Worm (Caenorhabditis elegans) whole organism, mixed stage, embryonic: Measurements from ENCODE around the gene cyp-29A4.
A peak's percentile ranks its signal among the peaks of the same experiment; 100 is the strongest.

ENCODE experiments used
- M03D4.4 ChIP-seq: sonication (generic microtip); optimal IDR thresholded peaks from 2 replicates; lab custom pipeline; 2017; ENCODE audit warnings: mild to moderate bottlenecking, missing genetic modification characterization, missing compliant biosample characterization
- blmp-1 ChIP-seq: fragments of 150-350 bp; optimal IDR thresholded peaks from 2 replicates; lab custom pipeline; 2014; ENCODE audit warnings: missing biosample characterization, missing genetic modification characterization
- ceh-43 ChIP-seq: fragments of 200-800 bp; sonication (Bioruptor generic); optimal IDR thresholded peaks from 2 replicates; lab custom pipeline; 2018; ENCODE audit warnings: mild to moderate bottlenecking, missing genetic modification characterization, moderate library complexity, missing compliant biosample characterization
- ceh-83 ChIP-seq: fragments of 200-800 bp; sonication (Bioruptor generic); optimal IDR thresholded peaks from 2 replicates; lab custom pipeline; 2018; ENCODE audit warnings: mild to moderate bottlenecking, missing genetic modification characterization, missing compliant biosample characterization
- cnd-1 ChIP-seq: fragments of 200-800 bp; sonication (Bioruptor generic); optimal IDR thresholded peaks from 2 replicates; lab custom pipeline; 2018; ENCODE audit warnings: mild to moderate bottlenecking, missing genetic modification characterization, missing compliant biosample characterization
- drap-1 ChIP-seq: fragments of 200-800 bp; sonication (Bioruptor generic); optimal IDR thresholded peaks from 3 replicates; lab custom pipeline; 2018; ENCODE audit warnings: mild to moderate bottlenecking, missing genetic modification characterization, missing compliant biosample characterization
- elt-1 ChIP-seq: sonication (generic microtip); optimal IDR thresholded peaks from 2 replicates; lab custom pipeline; 2017; ENCODE audit warnings: missing genetic modification characterization, mild to moderate bottlenecking, missing compliant biosample characterization, antibody characterized with exemption, moderate library complexity, borderline replicate concordance; ENCODE audit not compliant: insufficient read depth
- elt-3 ChIP-seq: fragments of 150-350 bp; optimal IDR thresholded peaks from 2 replicates; lab custom pipeline; 2014; ENCODE audit warnings: missing biosample characterization, missing genetic modification characterization
- flh-1 ChIP-seq: fragments of 200-800 bp; sonication (Bioruptor generic); optimal IDR thresholded peaks from 2 replicates; lab custom pipeline; 2018; ENCODE audit warnings: mild to moderate bottlenecking, missing genetic modification characterization, moderate library complexity, missing compliant biosample characterization
- ham-2 ChIP-seq: fragments of 200-800 bp; sonication (Bioruptor generic); optimal IDR thresholded peaks from 2 replicates; lab custom pipeline; 2018; ENCODE audit warnings: mild to moderate bottlenecking, missing genetic modification characterization, missing compliant biosample characterization
- hlh-1 ChIP-seq: fragments of 150-350 bp; optimal IDR thresholded peaks from 2 replicates; lab custom pipeline; 2014; ENCODE audit warnings: missing biosample characterization, missing genetic modification reagents, missing genetic modification characterization
- lin-32 ChIP-seq: fragments of 200-800 bp; sonication (Bioruptor generic); optimal IDR thresholded peaks from 2 replicates; lab custom pipeline; 2018; ENCODE audit warnings: mild to moderate bottlenecking, missing genetic modification characterization, missing compliant biosample characterization
- lsy-2 ChIP-seq: fragments of 150-350 bp; optimal IDR thresholded peaks from 2 replicates; lab custom pipeline; 2014; ENCODE audit warnings: missing biosample characterization, missing genetic modification characterization
- mab-5 ChIP-seq: fragments of 150-350 bp; optimal IDR thresholded peaks from 2 replicates; lab custom pipeline; 2014; ENCODE audit warnings: missing biosample characterization, missing genetic modification characterization
- mls-2 ChIP-seq: sonication (generic microtip); optimal IDR thresholded peaks from 2 replicates; lab custom pipeline; 2016; ENCODE audit warnings: mild to moderate bottlenecking, missing genetic modification characterization, moderate library complexity, missing compliant biosample characterization
- nhr-12 ChIP-seq: fragments of 150-350 bp; optimal IDR thresholded peaks from 2 replicates; lab custom pipeline; 2014; ENCODE audit warnings: missing biosample characterization, missing genetic modification characterization
- nhr-2 ChIP-seq: fragments of 150-350 bp; optimal IDR thresholded peaks from 2 replicates; lab custom pipeline; 2014; ENCODE audit warnings: missing biosample characterization, missing genetic modification characterization
- nhr-237 ChIP-seq: fragments of 150-350 bp; optimal IDR thresholded peaks from 2 replicates; lab custom pipeline; 2014; ENCODE audit warnings: missing biosample characterization, missing genetic modification characterization
- nhr-28 ChIP-seq: fragments of 150-350 bp; optimal IDR thresholded peaks from 2 replicates; lab custom pipeline; 2014; ENCODE audit warnings: missing biosample characterization, missing genetic modification characterization
- nhr-76 ChIP-seq: sonication (generic microtip); optimal IDR thresholded peaks from 2 replicates; lab custom pipeline; 2017; ENCODE audit warnings: missing biosample characterization, missing genetic modification characterization
- pha-4 ChIP-seq: fragments of 150-350 bp; optimal IDR thresholded peaks from 2 replicates; lab custom pipeline; 2018; ENCODE audit warnings: missing biosample characterization, missing genetic modification reagents, missing genetic modification characterization
- sem-2 ChIP-seq: fragments of 200-800 bp; sonication (Bioruptor generic); optimal IDR thresholded peaks from 2 replicates; lab custom pipeline; 2018; ENCODE audit warnings: mild to moderate bottlenecking, missing genetic modification characterization, missing compliant biosample characterization
- sptf-1 ChIP-seq: sonication (generic microtip); optimal IDR thresholded peaks from 2 replicates; lab custom pipeline; 2017; ENCODE audit warnings: mild to moderate bottlenecking, missing genetic modification characterization, moderate library complexity, missing compliant biosample characterization
- tbx-8 ChIP-seq: fragments of 200-800 bp; sonication (Bioruptor generic); optimal IDR thresholded peaks from 2 replicates; lab custom pipeline; 2018; ENCODE audit warnings: mild to moderate bottlenecking, missing genetic modification characterization, moderate library complexity, missing compliant biosample characterization
- unc-120 ChIP-seq: sonication (generic microtip); optimal IDR thresholded peaks from 2 replicates; lab custom pipeline; 2017; ENCODE audit warnings: missing genetic modification characterization, missing compliant biosample characterization; ENCODE audit not compliant: poor library complexity, severe bottlenecking
- unc-39 ChIP-seq: fragments of 150-350 bp; optimal IDR thresholded peaks from 2 replicates; lab custom pipeline; 2014; ENCODE audit warnings: missing biosample characterization, missing genetic modification characterization
- unc-62 ChIP-seq: fragments of 150-350 bp; optimal IDR thresholded peaks from 2 replicates; lab custom pipeline; 2014; ENCODE audit warnings: missing biosample characterization, missing genetic modification reagents, missing genetic modification characterization
- zip-8 ChIP-seq: fragments of 150-350 bp; optimal IDR thresholded peaks from 2 replicates; lab custom pipeline; 2014; ENCODE audit warnings: missing biosample characterization, missing genetic modification characterization
- ztf-11 ChIP-seq: fragments of 150-350 bp; optimal IDR thresholded peaks from 2 replicates; lab custom pipeline; 2014; ENCODE audit warnings: missing biosample characterization, missing genetic modification characterization

cyp-29A4 gene

ce11 chrV:9673199-9673843, 18.8 kb downstream of the cyp-29A4 start, which contains the start of gene sulp-8:
sulp-8 (minus strand) TSS chrV:9673667.
- TF ChIP-seq tbx-8 (GFP tag; lab: Kevin White, UChicago): no peak
- no peak for TF ChIP-seq nhr-2 (tag; lab: Kevin White, UChicago)
- peak; percentile 57 for TF ChIP-seq pha-4 (tag; lab: Kevin White, UChicago)

DNA sequence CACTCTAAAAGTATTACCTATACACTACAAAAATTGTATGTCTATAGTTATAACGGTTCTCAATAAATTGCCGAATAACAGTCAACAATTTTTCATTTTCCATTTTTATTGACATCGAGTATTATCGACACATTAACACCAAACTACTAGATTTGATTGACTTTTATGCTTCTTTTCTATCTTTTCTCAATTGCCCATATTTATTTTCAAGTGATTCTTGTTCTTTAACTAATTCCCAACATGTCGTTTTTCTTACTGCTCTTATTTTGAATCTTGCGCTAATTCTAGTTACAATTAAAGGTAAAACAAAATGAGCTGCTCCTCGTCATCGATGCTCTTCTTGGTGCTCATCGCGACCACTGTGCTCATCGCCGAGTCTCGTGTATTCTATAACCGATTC, 23.4 kb downstream of the cyp-29A4 start, which contains the start of gene cthd-1:
cthd-1 (plus strand) TSS at position 301 of the 400 bp plus-strand sequence.
- TF ChIP-seq blmp-1 (no peak), flh-1 (GFP tag; lab: Kevin White, UChicago) (no peak), unc-120 (no peak), cnd-1 (tag; lab: Kevin White, UChicago) (no peak), lsy-2 (tag; lab: Kevin White, UChicago) (no peak), pha-4 (tag; lab: Kevin White, UChicago) (no peak), zip-8 (no peak), mab-5 (tag; lab: Kevin White, UChicago) (no peak), ceh-43 (no peak), tbx-8 (GFP tag; lab: Kevin White, UChicago) (no peak), sem-2 (GFP tag; lab: Kevin White, UChicago) (no peak), unc-62 (no peak), ceh-83 (GFP tag; lab: Kevin White, UChicago) (no peak), sptf-1 (tag; lab: Kevin White, UChicago) (no peak), elt-1 (no peak), unc-39 (tag; lab: Kevin White, UChicago) (no peak)
- TF ChIP-seq, all 35 proteins: peak for 0

DNA sequence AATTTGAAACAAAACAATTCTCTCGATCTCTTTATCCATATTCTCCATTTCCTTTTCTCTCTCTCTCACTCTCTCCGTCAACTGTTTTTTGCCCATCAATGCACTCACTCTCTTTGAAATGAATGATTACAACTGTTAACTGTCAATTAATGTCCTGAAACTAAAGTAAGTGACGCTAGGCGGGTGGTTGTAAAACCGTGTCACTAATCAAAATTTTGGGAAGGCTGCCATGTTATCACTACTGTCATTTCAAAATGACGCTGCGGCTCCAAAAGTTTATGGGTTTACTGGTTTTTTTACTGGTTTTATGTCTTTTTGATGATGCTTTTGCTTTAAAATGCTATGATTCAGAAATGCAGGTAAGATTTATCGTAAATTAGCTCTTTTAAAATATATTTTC, 24.6 kb downstream of the cyp-29A4 start, which contains the start of gene ZK287.9:
ZK287.9 (plus strand) TSS at position 192 of the 400 bp plus-strand sequence.
- TF ChIP-seq tbx-8 (GFP tag; lab: Kevin White, UChicago) (no peak), unc-120 (no peak), ham-2 (no peak), nhr-28 (tag; lab: Kevin White, UChicago) (no peak), hlh-1 (no peak)

- TF ChIP-seq drap-1 (no peak), unc-120 (no peak), unc-39 (tag; lab: Kevin White, UChicago) (no peak), blmp-1 (no peak), hlh-1 (no peak), nhr-28 (tag; lab: Kevin White, UChicago) (no peak), nhr-237 (tag; lab: Kevin White, UChicago) (no peak), elt-3 (tag; lab: Kevin White, UChicago) (no peak), unc-62 (no peak), elt-1 (no peak), sptf-1 (tag; lab: Kevin White, UChicago) (no peak), tbx-8 (GFP tag; lab: Kevin White, UChicago) (no peak), nhr-12 (tag; lab: Kevin White, UChicago) (no peak), ztf-11 (tag; lab: Kevin White, UChicago) (no peak), ham-2 (no peak)
Observed at ce11 chrV:9680260-9680659, 25.7 kb downstream of the cyp-29A4 start.

DNA sequence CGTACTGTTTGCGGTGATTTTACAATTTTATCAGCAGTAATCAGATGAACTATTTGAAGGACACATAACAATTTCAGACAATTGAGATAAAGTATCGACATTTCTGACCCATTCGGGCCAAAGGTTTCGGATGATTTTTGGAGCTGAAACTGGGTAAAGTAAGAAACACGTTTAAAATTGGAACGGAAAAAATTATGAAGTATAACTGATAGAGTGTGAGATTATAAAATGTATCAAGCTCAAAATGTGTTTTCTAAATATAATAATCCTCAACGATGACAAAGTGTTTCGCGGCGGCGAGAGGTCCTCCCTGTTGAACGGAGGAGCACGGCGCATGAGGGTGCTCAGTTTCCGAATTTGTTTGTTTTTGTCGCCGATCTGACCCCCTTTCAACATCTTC, 31.0 kb downstream of the cyp-29A4 start, which contains the start of gene ZK287.4:
ZK287.4 (minus strand) TSS at position 101 of the 400 bp plus-strand sequence.
- TF ChIP-seq lsy-2 (tag; lab: Kevin White, UChicago) (no peak), sptf-1 (tag; lab: Kevin White, UChicago) (no peak), M03D4.4 (tag; lab: Kevin White, UChicago) (no peak), mls-2 (tag; lab: Kevin White, UChicago) (no peak), nhr-28 (tag; lab: Kevin White, UChicago) (no peak), lin-32 (GFP tag; lab: Kevin White, UChicago) (no peak), ceh-43 (no peak), elt-1 (no peak), ceh-83 (GFP tag; lab: Kevin White, UChicago) (no peak), nhr-12 (tag; lab: Kevin White, UChicago) (no peak), hlh-1 (no peak), cnd-1 (tag; lab: Kevin White, UChicago) (no peak), sem-2 (GFP tag; lab: Kevin White, UChicago) (no peak), blmp-1 (no peak), nhr-76 (no peak)
